Worm (Caenorhabditis elegans) whole organism, L3 larva: ENCODE measurements around the gene try-4.
A peak's percentile ranks its signal among the peaks of the same experiment; 100 is the strongest.

ENCODE experiments used
- aly-2 ChIP-seq: fragments of 150-350 bp; optimal IDR thresholded peaks from 2 replicates; lab custom pipeline; 2014; ENCODE audit warnings: missing biosample characterization, missing genetic modification characterization
- ceh-16 ChIP-seq: sonication (generic microtip); optimal IDR thresholded peaks from 2 replicates; lab custom pipeline; 2017; ENCODE audit warnings: missing biosample characterization, missing genetic modification characterization
- eor-1 ChIP-seq, 2 experiments: fragments of 150-350 bp; optimal IDR thresholded peaks; 2 replicates each; lab custom pipeline; 2014 to 2018; ENCODE audit warnings: missing biosample characterization in 2 of 2, missing genetic modification characterization in 2 of 2
- fkh-10 ChIP-seq: sonication (generic microtip); optimal IDR thresholded peaks from 2 replicates; lab custom pipeline; 2017; ENCODE audit warnings: missing biosample characterization, missing genetic modification reagents, missing genetic modification characterization
- mdl-1 ChIP-seq: fragments of 150-350 bp; optimal IDR thresholded peaks from 2 replicates; lab custom pipeline; 2014; ENCODE audit warnings: missing biosample characterization, missing genetic modification characterization
- pqm-1 ChIP-seq: fragments of 150-350 bp; optimal IDR thresholded peaks from 2 replicates; lab custom pipeline; 2017; ENCODE audit warnings: missing biosample characterization, missing genetic modification characterization, inconsistent platforms
- skn-1 ChIP-seq: fragments of 150-350 bp; optimal IDR thresholded peaks from 2 replicates; lab custom pipeline; 2014; ENCODE audit warnings: missing biosample characterization, missing genetic modification characterization

DNA sequence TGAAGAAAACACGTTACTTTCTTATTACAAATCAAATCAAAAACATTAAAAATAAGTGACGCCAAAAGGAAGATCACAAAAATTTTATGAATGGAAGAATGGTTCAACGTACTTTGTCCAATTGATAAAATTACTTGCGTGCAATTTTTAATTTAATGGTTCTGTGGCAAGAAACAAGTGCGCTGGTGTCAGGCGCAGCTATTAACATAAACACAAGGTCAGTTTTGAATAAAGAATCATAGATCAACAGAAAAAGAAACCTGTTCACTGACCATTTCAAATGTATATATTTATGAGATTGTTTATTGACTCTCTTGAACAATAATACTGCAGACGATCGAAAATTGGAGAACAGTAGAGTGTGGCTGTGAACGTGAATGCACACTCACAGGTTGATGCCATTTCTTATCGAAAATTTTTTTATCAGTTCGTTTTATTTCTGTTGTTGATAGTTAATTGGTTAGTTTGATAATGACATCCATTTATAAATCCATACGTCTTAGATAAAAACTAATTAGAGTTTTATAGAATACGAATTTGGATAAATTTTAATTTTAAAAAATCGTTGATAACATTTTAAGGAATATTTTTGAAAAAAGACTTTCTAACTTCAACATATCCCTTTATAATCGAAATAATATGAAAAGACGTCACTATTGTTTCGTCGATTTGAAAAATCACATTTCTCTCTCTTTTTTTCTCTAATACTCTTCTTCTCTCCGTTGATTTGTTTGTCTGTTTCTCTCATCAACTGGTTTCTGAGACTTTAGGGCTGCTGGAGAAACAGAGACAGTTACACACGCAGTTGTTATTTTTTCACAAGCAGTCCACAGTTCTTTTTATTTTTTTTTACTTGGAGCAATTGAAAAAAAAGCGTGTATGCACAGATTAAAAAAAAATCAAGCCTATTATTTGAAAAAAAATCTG lies 42.5 kb upstream of the try-4 start, which contains the start of gene amx-3:
- TF ChIP-seq eor-1 (tag; optimal IDR thresholded peaks at IDR 0.05; lab: Kevin White, UChicago) (no peak), aly-2 (no peak), fkh-10 (GFP tag; lab: Kevin White, UChicago) (no peak), mdl-1 (tag; lab: Kevin White, UChicago) (no peak), ceh-16 (no peak), skn-1 (tag; lab: Kevin White, UChicago) (no peak), pqm-1 (tag; lab: Kevin White, UChicago) (peak; percentile 58)
